Worm (Caenorhabditis elegans) whole organism, L4 larva: ENCODE measurements around the gene dlg-1.

Experiments used
- T20F7.1 ChIP-seq: fragments of 200-800 bp; sonication (Bioruptor generic); optimal IDR thresholded peaks from 2 replicates; lab custom pipeline; 2018; ENCODE audit warnings: mild to moderate bottlenecking, missing genetic modification characterization, missing compliant biosample characterization
- Y75B8A.6 ChIP-seq: fragments of 200-800 bp; sonication (Bioruptor generic); IDR thresholded peaks from 2 replicates; pipeline ENCODE4 v1.3.6; 2022; ENCODE audit warnings: missing genetic modification reagents, missing genetic modification characterization, missing compliant biosample characterization
- ama-1 ChIP-seq: fragments of 150-350 bp; optimal IDR thresholded peaks from 2 replicates; lab custom pipeline; 2014; ENCODE audit warnings: inconsistent platforms, mixed read lengths
- arid-1 ChIP-seq: fragments of 200-800 bp; sonication (Bioruptor generic); conservative IDR thresholded peaks from 2 replicates; pipeline ENCODE4 v1.3.6; 2022; ENCODE audit warnings: missing genetic modification reagents, missing genetic modification characterization, missing compliant biosample characterization
- daf-16 ChIP-seq, 3 experiments: sonication (generic microtip); optimal IDR thresholded peaks; 2 replicates each; lab custom pipeline; 2016 to 2017; ENCODE audit warnings: missing genetic modification characterization in 3 of 3, missing genetic modification reagents in 3 of 3, mild to moderate bottlenecking in 2 of 3, missing compliant biosample characterization in 2 of 3, missing biosample characterization in 1 of 3, moderate library complexity in 1 of 3
- lin-29 ChIP-seq: fragments of 200-800 bp; sonication (Bioruptor generic); IDR thresholded peaks from 2 replicates; pipeline ENCODE4 v1.3.6; 2022; ENCODE audit warnings: missing genetic modification reagents, missing genetic modification characterization, missing compliant biosample characterization
- lin-38 ChIP-seq: fragments of 200-800 bp; sonication (Bioruptor generic); IDR thresholded peaks from 2 replicates; pipeline ENCODE4 v1.3.6; 2022; ENCODE audit warnings: missing genetic modification reagents, missing genetic modification characterization, missing compliant biosample characterization
- nhr-11 ChIP-seq: fragments of 150-350 bp; optimal IDR thresholded peaks from 2 replicates; lab custom pipeline; 2014; ENCODE audit warnings: missing biosample characterization, missing genetic modification characterization
- nhr-237 ChIP-seq: sonication (generic microtip); optimal IDR thresholded peaks from 2 replicates; lab custom pipeline; 2017; ENCODE audit warnings: missing biosample characterization, missing genetic modification characterization

DNA sequence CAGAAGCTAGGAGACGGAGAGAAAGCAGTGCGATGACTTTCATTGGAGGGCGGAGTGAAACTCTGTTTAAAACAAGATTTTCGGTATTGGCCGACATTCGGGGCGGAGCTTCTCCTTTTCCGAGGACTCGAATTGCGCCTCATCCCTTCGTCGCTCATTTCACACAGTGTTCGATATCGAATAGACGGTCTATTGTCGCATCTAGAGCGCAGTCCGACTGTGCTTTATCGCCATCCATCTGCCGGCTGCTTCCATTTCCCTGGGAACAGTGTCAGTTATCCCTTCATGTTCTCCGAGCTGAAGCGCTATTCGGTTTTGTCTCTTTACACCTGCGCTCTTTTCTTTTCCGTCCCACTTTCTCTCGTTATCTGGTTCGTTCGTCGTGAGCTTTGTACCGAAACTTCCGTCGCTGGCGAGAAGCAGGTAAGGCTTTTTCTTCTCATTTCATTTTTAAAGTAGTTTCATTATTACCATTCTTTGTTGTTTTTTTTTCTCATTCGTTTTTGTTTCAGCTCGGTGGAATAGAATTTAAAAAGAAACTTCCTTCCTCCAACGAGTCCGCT, 13.4 kb downstream of the dlg-1 start, which contains the start of the genes bus-8A and bus-8B:
- TF ChIP-seq ama-1 (no peak), T20F7.1 (no peak), Y75B8A.6 (no peak), nhr-237 (no peak), arid-1 (GFP tag; lab: Robert Waterston, UW) (no peak), nhr-11 (tag; lab: Kevin White, UChicago) (no peak), lin-38 (GFP tag; lab: Robert Waterston, UW) (no peak), daf-16 (GFP tag; optimal IDR thresholded peaks at IDR 0.05; lab: Kevin White, UChicago) (no peak), daf-16 (tag; optimal IDR thresholded peaks at IDR 0.05; lab: Kevin White, UChicago) (no peak), lin-29 (GFP tag; lab: Robert Waterston, UW) (no peak)
